Worm (Caenorhabditis elegans) whole organism, L4 larva: ENCODE data around the gene T27D12.1.

Source experiments
- D1046.2 ChIP-seq: fragments of 200-800 bp; sonication (Bioruptor generic); IDR thresholded peaks from 2 replicates; pipeline ENCODE4 v1.3.6; 2022; ENCODE audit warnings: missing genetic modification characterization, missing compliant biosample characterization
- F26F4.8 ChIP-seq: fragments of 200-800 bp; sonication (Bioruptor generic); conservative IDR thresholded peaks from 2 replicates; pipeline ENCODE4 v1.3.6; 2022; ENCODE audit warnings: missing genetic modification characterization, missing compliant biosample characterization
- F44E2.7 ChIP-seq: fragments of 200-800 bp; sonication (Bioruptor generic); IDR thresholded peaks from 2 replicates; pipeline ENCODE4 v2.1.2; 2022; ENCODE audit warnings: missing genetic modification characterization, missing compliant biosample characterization
- F49E8.2 ChIP-seq: sonication (generic microtip); optimal IDR thresholded peaks from 2 replicates; lab custom pipeline; 2016; ENCODE audit warnings: missing compliant biosample characterization, mild to moderate bottlenecking, missing genetic modification characterization, borderline replicate concordance
- T20F7.1 ChIP-seq: fragments of 200-800 bp; sonication (Bioruptor generic); optimal IDR thresholded peaks from 2 replicates; lab custom pipeline; 2018; ENCODE audit warnings: mild to moderate bottlenecking, missing genetic modification characterization, missing compliant biosample characterization
- T26A8.4 ChIP-seq: fragments of 200-800 bp; sonication (Bioruptor generic); IDR thresholded peaks from 2 replicates; pipeline ENCODE4 v1.3.6; 2022; ENCODE audit warnings: missing genetic modification characterization, missing compliant biosample characterization
- Y5F2A.4 ChIP-seq: fragments of 200-800 bp; sonication (Bioruptor generic); optimal IDR thresholded peaks from 2 replicates; lab custom pipeline; 2018; ENCODE audit warnings: mild to moderate bottlenecking, missing genetic modification characterization, missing compliant biosample characterization
- Y75B8A.6 ChIP-seq: fragments of 200-800 bp; sonication (Bioruptor generic); IDR thresholded peaks from 2 replicates; pipeline ENCODE4 v1.3.6; 2022; ENCODE audit warnings: missing genetic modification reagents, missing genetic modification characterization, missing compliant biosample characterization
- ZK337.2 ChIP-seq: fragments of 200-800 bp; sonication (Bioruptor generic); IDR thresholded peaks from 2 replicates; pipeline ENCODE4 v1.3.6; 2022; ENCODE audit warnings: missing genetic modification reagents, missing genetic modification characterization, missing compliant biosample characterization
- ZK546.5 ChIP-seq, 2 experiments: sonication (generic microtip); optimal IDR thresholded peaks; 2 replicates each; lab custom pipeline; 2017; ENCODE audit warnings: missing biosample characterization in 2 of 2, missing genetic modification characterization in 2 of 2
- aha-1 ChIP-seq: fragments of 150-350 bp; peaks from one replicate; lab custom pipeline; 2014; ENCODE audit warnings: missing biosample characterization, missing genetic modification characterization
- aly-2 ChIP-seq: sonication (generic microtip); optimal IDR thresholded peaks from 2 replicates; lab custom pipeline; 2018; ENCODE audit warnings: missing biosample characterization, missing genetic modification characterization
- ama-1 ChIP-seq: fragments of 150-350 bp; optimal IDR thresholded peaks from 2 replicates; lab custom pipeline; 2014; ENCODE audit warnings: inconsistent platforms, mixed read lengths
- ceh-20 ChIP-seq: fragments of 200-800 bp; sonication (Bioruptor generic); IDR thresholded peaks from 2 replicates; pipeline ENCODE4 v1.3.6; 2022; ENCODE audit warnings: missing genetic modification reagents, missing genetic modification characterization, missing compliant biosample characterization
- ceh-62 ChIP-seq: sonication (generic microtip); optimal IDR thresholded peaks from 2 replicates; lab custom pipeline; 2017; ENCODE audit warnings: missing biosample characterization, missing genetic modification characterization
- daf-16 ChIP-seq, 3 experiments: sonication (generic microtip); optimal IDR thresholded peaks; 2 replicates each; lab custom pipeline; 2016 to 2017; ENCODE audit warnings: missing genetic modification characterization in 3 of 3, missing genetic modification reagents in 3 of 3, mild to moderate bottlenecking in 2 of 3, missing compliant biosample characterization in 2 of 3, missing biosample characterization in 1 of 3, moderate library complexity in 1 of 3
- daf-19 ChIP-seq: fragments of 200-800 bp; sonication (Bioruptor generic); conservative IDR thresholded peaks from 2 replicates; pipeline ENCODE4 v1.3.6; 2022; ENCODE audit warnings: missing genetic modification characterization, missing compliant biosample characterization
- dmd-6 ChIP-seq: fragments of 200-800 bp; sonication (Bioruptor generic); IDR thresholded peaks from 2 replicates; pipeline ENCODE4 v1.3.6; 2022; ENCODE audit warnings: missing genetic modification reagents, missing genetic modification characterization, missing compliant biosample characterization
- dmd-9 ChIP-seq: fragments of 200-800 bp; sonication (Bioruptor generic); IDR thresholded peaks from 2 replicates; pipeline ENCODE4 v1.3.6; 2022; ENCODE audit warnings: missing genetic modification reagents, missing genetic modification characterization, missing compliant biosample characterization
- gei-8 ChIP-seq: fragments of 200-800 bp; sonication (Bioruptor generic); optimal IDR thresholded peaks from 2 replicates; lab custom pipeline; 2018; ENCODE audit warnings: mild to moderate bottlenecking, missing genetic modification characterization, missing compliant biosample characterization
- hlh-11 ChIP-seq: fragments of 200-800 bp; sonication (Bioruptor generic); optimal IDR thresholded peaks from 2 replicates; lab custom pipeline; 2018; ENCODE audit warnings: mild to moderate bottlenecking, missing genetic modification characterization, missing compliant biosample characterization
- hlh-30 ChIP-seq: sonication (generic microtip); optimal IDR thresholded peaks from 2 replicates; lab custom pipeline; 2017; ENCODE audit warnings: antibody characterized with exemption, mild to moderate bottlenecking, missing genetic modification characterization, missing compliant biosample characterization; ENCODE audit not compliant: insufficient read depth
- hmg-1.1 ChIP-seq: fragments of 200-800 bp; sonication (Bioruptor generic); IDR thresholded peaks from 2 replicates; pipeline ENCODE4 v1.3.6; 2022; ENCODE audit warnings: missing genetic modification reagents, missing genetic modification characterization, missing compliant biosample characterization
- lin-15B ChIP-seq: fragments of 150-350 bp; sonication (generic microtip); optimal IDR thresholded peaks from 3 replicates; lab custom pipeline; 2014; ENCODE audit warnings: missing biosample characterization, missing genetic modification characterization
- lir-3 ChIP-seq: sonication (generic microtip); optimal IDR thresholded peaks from 2 replicates; lab custom pipeline; 2016; ENCODE audit warnings: mild to moderate bottlenecking, missing genetic modification characterization, missing compliant biosample characterization
- lsy-2 ChIP-seq, 2 experiments: fragments of 150-350 bp in 1 of 2; sonication (generic microtip) in 1 of 2; optimal IDR thresholded peaks; 2 replicates each; lab custom pipeline; 2014 to 2017; ENCODE audit warnings: missing biosample characterization in 2 of 2, missing genetic modification characterization in 2 of 2
- madf-9 ChIP-seq: fragments of 200-800 bp; sonication (Bioruptor generic); conservative IDR thresholded peaks from 2 replicates; pipeline ENCODE4 v1.3.6; 2022; ENCODE audit warnings: missing genetic modification reagents, missing genetic modification characterization, missing compliant biosample characterization
- mdl-1 ChIP-seq, 2 experiments: fragments of 150-350 bp in 1 of 2; sonication (generic microtip) in 1 of 2; optimal IDR thresholded peaks; 2 replicates each; lab custom pipeline; 2014 to 2017; ENCODE audit warnings: missing biosample characterization in 2 of 2, missing genetic modification characterization in 2 of 2
- mep-1 ChIP-seq: fragments of 150-350 bp; sonication (generic microtip); optimal IDR thresholded peaks from 3 replicates; lab custom pipeline; 2014; ENCODE audit warnings: missing biosample characterization, missing genetic modification characterization
- nhr-111 ChIP-seq: fragments of 200-800 bp; sonication (Bioruptor generic); optimal IDR thresholded peaks from 2 replicates; lab custom pipeline; 2018; ENCODE audit warnings: mild to moderate bottlenecking, missing genetic modification characterization, missing compliant biosample characterization
- nhr-25 ChIP-seq: sonication (generic microtip); optimal IDR thresholded peaks from 2 replicates; lab custom pipeline; 2017; ENCODE audit warnings: missing genetic modification characterization, mild to moderate bottlenecking, missing compliant biosample characterization, antibody characterized with exemption, moderate library complexity, borderline replicate concordance; ENCODE audit not compliant: insufficient read depth
- nhr-28 ChIP-seq: fragments of 150-350 bp; optimal IDR thresholded peaks from 2 replicates; lab custom pipeline; 2014; ENCODE audit warnings: missing biosample characterization, missing genetic modification characterization
- nhr-48 ChIP-seq: sonication (generic microtip); optimal IDR thresholded peaks from 2 replicates; lab custom pipeline; 2016; ENCODE audit warnings: mild to moderate bottlenecking, missing genetic modification characterization, missing compliant biosample characterization
- nhr-76 ChIP-seq: fragments of 150-350 bp; optimal IDR thresholded peaks from 2 replicates; lab custom pipeline; 2014; ENCODE audit warnings: missing biosample characterization, missing genetic modification characterization
- pqm-1 ChIP-seq: sonication (generic microtip); optimal IDR thresholded peaks from 2 replicates; lab custom pipeline; 2017; ENCODE audit warnings: missing biosample characterization, missing genetic modification characterization
- rbr-2 ChIP-seq: sonication (generic microtip); optimal IDR thresholded peaks from 2 replicates; lab custom pipeline; 2016; ENCODE audit warnings: missing genotype, missing genetic modification characterization, missing compliant biosample characterization
- saeg-2 ChIP-seq: fragments of 200-800 bp; sonication (Bioruptor generic); IDR thresholded peaks from 2 replicates; pipeline ENCODE4 v1.3.6; 2022; ENCODE audit warnings: missing genetic modification reagents, missing genetic modification characterization, missing compliant biosample characterization
- sdz-12 ChIP-seq: fragments of 200-800 bp; sonication (Bioruptor generic); optimal IDR thresholded peaks from 2 replicates; lab custom pipeline; 2018; ENCODE audit warnings: mild to moderate bottlenecking, missing genetic modification characterization, missing compliant biosample characterization
- set-16 ChIP-seq: fragments of 200-800 bp; sonication (Bioruptor generic); IDR thresholded peaks from 2 replicates; pipeline ENCODE4 v1.3.6; 2022; ENCODE audit warnings: missing genetic modification reagents, missing genetic modification characterization, missing compliant biosample characterization
- snpc-4 ChIP-seq: fragments of 150-350 bp; optimal IDR thresholded peaks from 2 replicates; lab custom pipeline; 2014; ENCODE audit warnings: missing biosample characterization, missing genetic modification characterization
- spr-1 ChIP-seq: sonication (generic microtip); optimal IDR thresholded peaks from 2 replicates; lab custom pipeline; 2016; ENCODE audit warnings: mild to moderate bottlenecking, missing genetic modification characterization, missing compliant biosample characterization
- spr-3 ChIP-seq: fragments of 200-800 bp; sonication (Bioruptor generic); optimal IDR thresholded peaks from 2 replicates; lab custom pipeline; 2018; ENCODE audit warnings: mild to moderate bottlenecking, missing genetic modification characterization, missing compliant biosample characterization
- vab-7 ChIP-seq: fragments of 200-800 bp; sonication (Bioruptor generic); IDR thresholded peaks from 2 replicates; pipeline ENCODE4 v1.3.6; 2022; ENCODE audit warnings: missing genetic modification reagents, missing genetic modification characterization, missing compliant biosample characterization
- zag-1 ChIP-seq: fragments of 150-350 bp; optimal IDR thresholded peaks from 2 replicates; lab custom pipeline; 2014; ENCODE audit warnings: missing biosample characterization, missing genetic modification characterization
- zfp-2 ChIP-seq: sonication (generic microtip); optimal IDR thresholded peaks from 2 replicates; lab custom pipeline; 2016; ENCODE audit warnings: mild to moderate bottlenecking, missing genetic modification characterization, missing compliant biosample characterization
- zfp-3 ChIP-seq: fragments of 200-800 bp; sonication (Bioruptor generic); conservative IDR thresholded peaks from 2 replicates; pipeline ENCODE4 v1.3.6; 2022; ENCODE audit warnings: missing genetic modification reagents, missing genetic modification characterization, missing compliant biosample characterization
- zip-2 ChIP-seq: fragments of 150-350 bp; optimal IDR thresholded peaks from 2 replicates; lab custom pipeline; 2014; ENCODE audit warnings: missing biosample characterization, missing genetic modification characterization

Gene T27D12.1

DNA sequence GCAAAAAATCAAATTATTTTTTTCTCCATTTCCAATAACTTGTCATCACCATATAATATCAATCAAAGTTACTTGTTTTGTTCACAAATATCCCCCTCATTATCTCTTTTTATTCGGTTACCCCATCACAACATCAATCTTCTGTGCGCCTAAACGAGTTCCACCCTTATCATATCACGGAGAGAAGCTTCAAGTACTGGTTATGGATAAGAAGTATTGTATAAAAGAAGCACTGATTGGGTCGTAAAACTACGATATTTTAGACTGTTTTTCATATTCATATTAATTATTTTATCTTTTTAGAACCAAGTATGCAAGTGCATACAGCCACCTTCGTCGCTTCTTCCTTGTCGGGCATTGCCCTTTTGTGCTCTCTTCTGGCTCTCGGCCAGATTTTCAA is 25.8 kb downstream of the T27D12.1 start, which contains the start of gene col-84:
TSS of gene col-84 (plus strand) at position 301 of the 400 bp plus-strand sequence.
- no peak for TF ChIP-seq spr-3 (GFP tag; lab: Kevin White, UChicago)
- TF ChIP-seq nhr-111 (GFP tag; lab: Kevin White, UChicago) = no peak
- TF ChIP-seq mdl-1 (tag; optimal IDR thresholded peaks at IDR 0.05; lab: Kevin White, UChicago) = no peak
- TF ChIP-seq dmd-6 (GFP tag; lab: Robert Waterston, UW) = no peak
- TF ChIP-seq saeg-2 (GFP tag; lab: Robert Waterston, UW) = no peak
- no peak for TF ChIP-seq nhr-48
- TF ChIP-seq ZK546.5 (tag; optimal IDR thresholded peaks at IDR 0.05; lab: Kevin White, UChicago) = no peak
- no peak for TF ChIP-seq lir-3 (tag; lab: Kevin White, UChicago)
- TF ChIP-seq ceh-20 (GFP tag; lab: Robert Waterston, UW) = no peak
- TF ChIP-seq snpc-4 = no peak
- TF ChIP-seq hmg-1.1 (GFP tag; lab: Robert Waterston, UW) = no peak
- TF ChIP-seq rbr-2 (tag; lab: Kevin White, UChicago) = no peak
- TF ChIP-seq zfp-3 = no peak
- no peak for TF ChIP-seq T26A8.4 (GFP tag; lab: Robert Waterston, UW)
- TF ChIP-seq, all 104 proteins: peak for 0

DNA sequence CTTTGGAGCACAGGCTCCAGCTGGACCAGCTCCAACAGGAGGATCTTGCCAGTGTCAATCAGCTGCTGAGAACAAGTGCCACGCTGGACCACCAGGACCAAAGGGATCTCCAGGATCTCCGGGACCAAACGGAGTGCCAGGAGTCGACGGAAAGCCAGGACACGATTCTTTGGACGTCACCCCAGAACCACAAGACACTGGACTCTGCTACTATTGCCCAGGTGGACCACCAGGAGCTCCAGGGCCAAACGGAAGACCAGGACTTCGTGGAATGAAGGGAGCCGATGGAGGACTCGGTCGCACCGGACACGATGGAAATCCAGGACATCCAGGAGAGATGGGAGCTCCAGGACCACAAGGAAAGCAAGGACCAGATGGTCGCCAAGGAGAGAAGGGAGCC is 26.5 kb downstream of the T27D12.1 start:
- TF ChIP-seq nhr-76 (tag; lab: Kevin White, UChicago) (no peak), set-16 (GFP tag; lab: Robert Waterston, UW) (peak; percentile 78), lin-15B (no peak)

DNA sequence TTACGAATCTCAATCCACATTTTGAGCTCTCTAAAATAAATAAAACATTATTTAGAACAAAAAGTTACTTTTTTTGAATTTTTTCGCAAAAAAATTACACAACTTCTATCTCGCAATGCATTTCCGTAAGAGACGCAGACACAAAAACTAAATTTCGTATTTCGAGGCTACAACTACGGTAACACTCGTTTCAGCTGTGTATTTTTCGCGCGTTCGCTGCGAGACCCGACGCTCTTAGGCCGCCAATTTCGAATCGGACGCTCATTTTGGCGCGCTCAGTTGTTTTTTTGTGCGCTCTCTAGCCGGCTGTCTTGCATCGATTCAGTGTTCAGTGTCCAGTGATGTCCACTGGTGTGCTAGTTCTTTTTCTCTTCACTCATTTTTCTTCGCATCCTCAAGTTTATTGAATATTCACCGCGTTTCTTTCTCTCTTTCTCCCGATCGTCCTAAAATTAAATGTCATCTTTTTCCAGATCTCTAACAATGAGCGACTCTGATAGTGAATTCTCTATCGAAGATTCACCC is 32.3 kb downstream of the T27D12.1 start, which contains the start of the genes npp-3 and top-2:
TSS of gene npp-3 (minus strand) at position 115 of the 525 bp plus-strand sequence.
TSS of gene top-2 (plus strand) at position 475 of the 525 bp plus-strand sequence.
- TF ChIP-seq mdl-1 (tag; optimal IDR thresholded peaks at IDR 0.05; lab: Kevin White, UChicago) (peak in 1 of 2 experiments; percentile 77), mep-1 (tag; lab: Kevin White, UChicago) (peak; percentile 97), spr-3 (GFP tag; lab: Kevin White, UChicago) (peak; percentile 63), ceh-62 (tag; lab: Kevin White, UChicago) (no peak), zfp-3 (peak; percentile 46; the same call in 1 of the 2 replicates), dmd-6 (GFP tag; lab: Robert Waterston, UW) (peak; percentile 79), lsy-2 (tag; optimal IDR thresholded peaks at IDR 0.05; lab: Kevin White, UChicago) (peak; percentile 98 to 99), zfp-2 (peak; percentile 81), F26F4.8 (GFP tag; lab: Robert Waterston, UW) (no peak), T20F7.1 (GFP tag; lab: Kevin White, UChicago) (no peak), D1046.2 (peak; percentile 100), F44E2.7 (GFP tag; lab: Robert Waterston, UW) (no peak), hlh-30 (tag; lab: Kevin White, UChicago) (peak; percentile 93), ZK337.2 (no peak), zip-2 (tag; lab: Kevin White, UChicago) (peak; percentile 64), lin-15B (peak; percentile 59), pqm-1 (tag; lab: Kevin White, UChicago) (no peak), daf-16 (GFP tag; optimal IDR thresholded peaks at IDR 0.05; lab: Kevin White, UChicago) (peak in 1 of 2 experiments; percentile 80), daf-16 (tag; optimal IDR thresholded peaks at IDR 0.05; lab: Kevin White, UChicago) (peak; percentile 77), aly-2 (tag; lab: Kevin White, UChicago) (no peak), zag-1 (tag; lab: Kevin White, UChicago) (no peak), ama-1 (lab: Kevin White, UChicago) (peak; percentile 78), daf-19 (GFP tag; lab: Robert Waterston, UW) (no peak), hlh-11 (tag; lab: Kevin White, UChicago) (peak; percentile 94), sdz-12 (no peak), F49E8.2 (tag; lab: Kevin White, UChicago) (peak; percentile 89), dmd-9 (peak; percentile 83), nhr-25 (peak; percentile 87), spr-1 (tag; lab: Kevin White, UChicago) (peak; percentile 83), aha-1 (peak; percentile 93), nhr-28 (tag; lab: Kevin White, UChicago) (peak; percentile 73), Y5F2A.4 (no peak), madf-9 (GFP tag; lab: Robert Waterston, UW) (peak; percentile 53; the same call in 1 of the 2 replicates), gei-8 (no peak), Y75B8A.6 (GFP tag; lab: Robert Waterston, UW) (no peak), vab-7 (GFP tag; lab: Robert Waterston, UW) (peak; percentile 84)
